Fruit fly (Drosophila melanogaster): ENCODE results near the gene CG13258.

The CG13258 gene

dm6 chr2L:16320428-16320827, 27.6 kb upstream of the CG13258 start:
- TF ChIP-seq Myc (optimal IDR thresholded peaks at IDR 0.05), result no peak
- TF ChIP-seq psq (optimal IDR thresholded peaks at IDR 0.05), result no peak

- TF ChIP-seq psq (optimal IDR thresholded peaks at IDR 0.05), result no peak
- TF ChIP-seq insv (optimal IDR thresholded peaks at IDR 0.05), result no peak
Measured at dm6 chr2L:16319743-16320142, 26.9 kb upstream of the CG13258 start.

- TF ChIP-seq h (optimal IDR thresholded peaks at IDR 0.05), result no peak
- no peak for TF ChIP-seq ttk (optimal IDR thresholded peaks at IDR 0.05)
- TF ChIP-seq insv (optimal IDR thresholded peaks at IDR 0.05), result no peak
Measured at dm6 chr2L:16317777-16318610, 25.2 kb upstream of the CG13258 start.

- TF ChIP-seq ttk (optimal IDR thresholded peaks at IDR 0.05) (no peak), insv (optimal IDR thresholded peaks at IDR 0.05) (no peak), h (optimal IDR thresholded peaks at IDR 0.05) (no peak)
Measured at dm6 chr2L:16317131-16317530, 24.3 kb upstream of the CG13258 start.

dm6 chr2L:16316410-16316809, 23.6 kb upstream of the CG13258 start:
- TF ChIP-seq Sin3A (optimal IDR thresholded peaks at IDR 0.05) (no peak), h (optimal IDR thresholded peaks at IDR 0.05) (no peak), ttk (optimal IDR thresholded peaks at IDR 0.05) (no peak), Myc (optimal IDR thresholded peaks at IDR 0.05) (no peak)

- no peak for TF ChIP-seq Myc (optimal IDR thresholded peaks at IDR 0.05)
Measured at dm6 chr2L:16315844-16316243, 23.0 kb upstream of the CG13258 start.

- TF ChIP-seq psq (optimal IDR thresholded peaks at IDR 0.05) (no peak), ttk (optimal IDR thresholded peaks at IDR 0.05) (no peak), Sin3A (optimal IDR thresholded peaks at IDR 0.05) (no peak), insv (optimal IDR thresholded peaks at IDR 0.05) (no peak), Myc (optimal IDR thresholded peaks at IDR 0.05) (no peak), h (optimal IDR thresholded peaks at IDR 0.05) (no peak)
Measured at dm6 chr2L:16315027-16315426, 22.2 kb upstream of the CG13258 start.

- no peak for TF ChIP-seq psq (optimal IDR thresholded peaks at IDR 0.05)
- TF ChIP-seq Sin3A (optimal IDR thresholded peaks at IDR 0.05), result no peak
- TF ChIP-seq insv (optimal IDR thresholded peaks at IDR 0.05), result no peak
- TF ChIP-seq h (optimal IDR thresholded peaks at IDR 0.05), result no peak
- no peak for TF ChIP-seq ttk (optimal IDR thresholded peaks at IDR 0.05)
- TF ChIP-seq Myc (optimal IDR thresholded peaks at IDR 0.05), result no peak
Measured at dm6 chr2L:16310648-16311047, 17.8 kb upstream of the CG13258 start, which contains the start of the genes cni and fzy. TSS of gene cni (minus strand) at chr2L:16310726. TSS of gene fzy (plus strand) at chr2L:16310956.

- TF ChIP-seq ttk (optimal IDR thresholded peaks at IDR 0.05), result no peak
- no peak for TF ChIP-seq insv (optimal IDR thresholded peaks at IDR 0.05)
- TF ChIP-seq Myc (optimal IDR thresholded peaks at IDR 0.05), result no peak
- no peak for TF ChIP-seq h (optimal IDR thresholded peaks at IDR 0.05)
- TF ChIP-seq Sin3A (optimal IDR thresholded peaks at IDR 0.05), result no peak
- no peak for TF ChIP-seq psq (optimal IDR thresholded peaks at IDR 0.05)
Measured at dm6 chr2L:16307026-16307703, 14.3 kb upstream of the CG13258 start, which contains the start of the genes CG5861 and Syx5. TSS of gene CG5861 (minus strand) at chr2L:16307298. TSS of gene Syx5 (plus strand) at chr2L:16307346.

- TF ChIP-seq psq (optimal IDR thresholded peaks at IDR 0.05) (no peak), h (optimal IDR thresholded peaks at IDR 0.05) (no peak), Myc (optimal IDR thresholded peaks at IDR 0.05) (no peak), ttk (optimal IDR thresholded peaks at IDR 0.05) (no peak), insv (optimal IDR thresholded peaks at IDR 0.05) (no peak), Sin3A (optimal IDR thresholded peaks at IDR 0.05) (no peak)
Measured at dm6 chr2L:16302773-16303279, 10.0 kb upstream of the CG13258 start, which contains the start of gene GMF. TSS of gene GMF (minus strand) at chr2L:16302954.

dm6 chr2L:16299466-16300311, 6.9 kb upstream of the CG13258 start, which contains the start of the genes heix and CG17328:
TSS of gene heix (minus strand) at chr2L:16299858.
TSS of gene CG17328 (plus strand) at chr2L:16299943.
- TF ChIP-seq psq (optimal IDR thresholded peaks at IDR 0.05), result no peak
- TF ChIP-seq Sin3A (optimal IDR thresholded peaks at IDR 0.05), result no peak
- no peak for TF ChIP-seq insv (optimal IDR thresholded peaks at IDR 0.05)
- no peak for TF ChIP-seq Myc (optimal IDR thresholded peaks at IDR 0.05)
- TF ChIP-seq h (optimal IDR thresholded peaks at IDR 0.05), result no peak
- no peak for TF ChIP-seq ttk (optimal IDR thresholded peaks at IDR 0.05)

dm6 chr2L:16293703-16294233, 943 bp upstream of the CG13258 start, which contains the start of gene Cyp303a1:
TSS of gene Cyp303a1 (plus strand) at chr2L:16294183.
- TF ChIP-seq h (optimal IDR thresholded peaks at IDR 0.05) (no peak), psq (optimal IDR thresholded peaks at IDR 0.05) (no peak), ttk (optimal IDR thresholded peaks at IDR 0.05) (no peak), Sin3A (optimal IDR thresholded peaks at IDR 0.05) (no peak), insv (optimal IDR thresholded peaks at IDR 0.05) (no peak), Myc (optimal IDR thresholded peaks at IDR 0.05) (no peak)

Measured in Kc167 (cell line).